In the genomic region with DNA sequence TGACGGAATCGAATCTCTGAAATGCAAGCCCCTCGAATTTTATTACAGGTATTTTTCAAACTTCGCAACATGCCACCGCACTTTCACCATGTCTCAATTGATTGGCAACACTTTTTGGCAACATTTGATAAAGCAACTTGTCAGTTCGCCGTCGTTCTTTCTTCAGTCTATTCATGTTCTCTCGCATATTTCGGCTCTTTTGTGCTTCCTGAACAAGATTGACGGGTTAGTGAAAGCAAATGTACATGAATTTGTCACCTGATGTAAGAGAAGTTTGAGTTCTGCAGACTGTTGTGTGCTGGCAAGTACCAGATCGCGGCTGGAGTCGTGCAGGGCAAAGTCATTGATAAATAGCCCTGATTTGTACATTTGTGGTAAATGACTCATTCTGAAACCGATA, we compare ENCODE assay signal across 1 worm cellular context.
TF ChIP-seq lines count a peak whose summit lies in the region.

No protein-coding gene starts in this region.

TF ChIP-seq in whole organism, L4 larva, 104 proteins besides CTCF, POLR2A, EP300 and RAD21 (continued from another document):
- no peak for TF ChIP-seq lsy-2 (tag; optimal IDR thresholded peaks at IDR 0.05; lab: Kevin White, UChicago)
TF ChIP-seq in whole organism, L4 larva: peak in this region for 7.
